Worm (Caenorhabditis elegans): Measurements from ENCODE around the gene F07E5.5.

DNA sequence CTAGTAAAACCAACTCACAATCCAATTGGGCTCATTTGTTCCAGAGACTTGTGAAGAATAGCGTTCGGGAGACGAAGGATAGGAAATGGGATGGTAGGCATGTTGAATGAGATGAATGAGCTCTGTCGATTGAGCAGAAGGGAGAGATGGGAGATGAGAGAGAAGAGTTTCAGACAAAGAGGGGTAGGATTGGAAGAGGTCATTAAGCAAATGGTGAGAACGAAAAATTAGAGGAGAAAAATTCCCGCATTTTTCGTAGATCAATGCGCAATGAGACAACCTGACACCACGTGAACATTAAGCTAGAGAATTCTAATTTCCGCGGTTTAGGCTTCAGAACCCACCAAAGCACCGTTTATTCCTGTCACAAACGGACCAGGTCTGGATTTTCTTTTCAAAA, 5.1 kb upstream of the F07E5.5 start, which contains the start of gene F07E5.13:
- TF ChIP-seq snpc-4 (tag; optimal IDR thresholded peaks at IDR 0.05) (no peak), lsy-2 (tag; optimal IDR thresholded peaks at IDR 0.05) (no peak), aly-2 (tag; optimal IDR thresholded peaks at IDR 0.05) (no peak), nhr-11 (tag; optimal IDR thresholded peaks at IDR 0.05) (no peak), unc-55 (GFP tag; optimal IDR thresholded peaks at IDR 0.05) (no peak)

All from whole organism, L2 larva.